Worm (Caenorhabditis elegans) whole organism, young adult: ENCODE measurements around the gene R09H10.1.

Experiments
- B0019.2 ChIP-seq: fragments of 200-800 bp; sonication (Bioruptor generic); conservative IDR thresholded peaks from 2 replicates; pipeline ENCODE4 v1.3.6; 2022; ENCODE audit warnings: missing genetic modification reagents, missing genetic modification characterization, missing compliant biosample characterization
- F10E7.11 ChIP-seq: sonication (generic microtip); optimal IDR thresholded peaks from 2 replicates; lab custom pipeline; 2017; ENCODE audit warnings: mild to moderate bottlenecking, missing genetic modification characterization, moderate library complexity, missing compliant biosample characterization
- F49E8.2 ChIP-seq: sonication (generic microtip); optimal IDR thresholded peaks from 3 replicates; lab custom pipeline; 2017; ENCODE audit warnings: missing genetic modification characterization, mild to moderate bottlenecking, missing compliant biosample characterization, antibody characterized with exemption, moderate library complexity; ENCODE audit not compliant: insufficient read depth
- F52B5.7 ChIP-seq: sonication (generic microtip); optimal IDR thresholded peaks from 2 replicates; lab custom pipeline; 2016; ENCODE audit warnings: mild to moderate bottlenecking, missing genetic modification characterization, missing compliant biosample characterization
- K12H6.12 ChIP-seq: fragments of 200-800 bp; sonication (Bioruptor generic); optimal IDR thresholded peaks from 2 replicates; lab custom pipeline; 2018; ENCODE audit warnings: mild to moderate bottlenecking, missing genetic modification characterization, missing compliant biosample characterization
- Y53F4B.3 ChIP-seq: fragments of 200-800 bp; sonication (Bioruptor generic); IDR thresholded peaks from 2 replicates; pipeline ENCODE4 v1.3.6; 2022; ENCODE audit warnings: missing genetic modification reagents, missing genetic modification characterization, missing compliant biosample characterization
- Y53G8AR.9 ChIP-seq: fragments of 200-800 bp; sonication (Bioruptor generic); conservative IDR thresholded peaks from 2 replicates; pipeline ENCODE4 v1.3.6; 2022; ENCODE audit warnings: missing genetic modification reagents, missing genetic modification characterization, missing compliant biosample characterization
- Y56A3A.18 ChIP-seq: fragments of 200-800 bp; sonication (Bioruptor generic); IDR thresholded peaks from 2 replicates; pipeline ENCODE4 v1.3.6; 2022; ENCODE audit warnings: missing genetic modification reagents, missing genetic modification characterization, missing compliant biosample characterization
- ama-1 ChIP-seq, 3 experiments: fragments of 150-350 bp in 1 of 3; sonication (generic microtip) in 2 of 3; optimal IDR thresholded peaks; 2 replicates each; lab custom pipeline; 2014 to 2018; ENCODE audit warnings: missing biosample characterization in 2 of 3, missing genetic modification characterization in 2 of 3, missing genetic modification reagents in 2 of 3
- aptf-3 ChIP-seq: fragments of 200-800 bp; sonication (Bioruptor generic); IDR thresholded peaks from 2 replicates; pipeline ENCODE4 v1.3.6; 2022; ENCODE audit warnings: missing genetic modification characterization, missing compliant biosample characterization
- atf-7 ChIP-seq: sonication (generic microtip); optimal IDR thresholded peaks from 2 replicates; lab custom pipeline; 2017; ENCODE audit warnings: mild to moderate bottlenecking, missing genetic modification characterization, missing compliant biosample characterization
- attf-5 ChIP-seq: fragments of 200-800 bp; sonication (Bioruptor generic); optimal IDR thresholded peaks from 2 replicates; lab custom pipeline; 2018; ENCODE audit warnings: mild to moderate bottlenecking, missing genetic modification characterization, missing compliant biosample characterization
- bed-1 ChIP-seq: fragments of 200-800 bp; sonication (Bioruptor generic); IDR thresholded peaks from 2 replicates; pipeline ENCODE4 v1.3.6; 2022; ENCODE audit warnings: missing genetic modification reagents, missing genetic modification characterization, missing compliant biosample characterization
- cebp-1 ChIP-seq, 2 experiments: fragments of 200-800 bp in 1 of 2; sonication (Bioruptor generic) in 1 of 2; sonication (generic microtip) in 1 of 2; IDR thresholded peaks in 1 of 2; optimal IDR thresholded peaks in 1 of 2; 2 replicates each; pipeline versions ENCODE4 v1.3.6 to Lab custom; 2017 to 2022; ENCODE audit warnings: missing compliant biosample characterization in 2 of 2, missing genetic modification characterization in 2 of 2, mild to moderate bottlenecking in 1 of 2, missing genetic modification reagents in 1 of 2, moderate library complexity in 1 of 2
- ceh-100 ChIP-seq: fragments of 200-800 bp; sonication (Bioruptor generic); IDR thresholded peaks from 2 replicates; pipeline ENCODE4 v1.3.6; 2022; ENCODE audit warnings: missing genetic modification reagents, missing genetic modification characterization, missing compliant biosample characterization
- ceh-27 ChIP-seq: fragments of 200-800 bp; sonication (Bioruptor generic); optimal IDR thresholded peaks from 2 replicates; lab custom pipeline; 2018; ENCODE audit warnings: mild to moderate bottlenecking, missing genetic modification characterization, moderate library complexity, missing compliant biosample characterization
- ceh-79 ChIP-seq: sonication (generic microtip); optimal IDR thresholded peaks from 2 replicates; lab custom pipeline; 2017; ENCODE audit warnings: mild to moderate bottlenecking, missing genetic modification characterization, missing compliant biosample characterization
- dox-1 ChIP-seq: fragments of 200-800 bp; sonication (Bioruptor generic); IDR thresholded peaks from 2 replicates; pipeline ENCODE4 v1.3.6; 2022; ENCODE audit warnings: missing genetic modification reagents, missing genetic modification characterization, missing compliant biosample characterization
- dpff-1 ChIP-seq: sonication (generic microtip); optimal IDR thresholded peaks from 2 replicates; lab custom pipeline; 2017; ENCODE audit warnings: mild to moderate bottlenecking, missing genetic modification characterization, missing compliant biosample characterization
- efl-1 ChIP-seq: fragments of 150-350 bp; optimal IDR thresholded peaks from 2 replicates; lab custom pipeline; 2014; ENCODE audit warnings: missing biosample characterization, missing genetic modification reagents, missing genetic modification characterization
- egrh-3 ChIP-seq: fragments of 200-800 bp; sonication (Bioruptor generic); IDR thresholded peaks from 2 replicates; pipeline ENCODE4 v1.3.6; 2022; ENCODE audit warnings: missing genetic modification reagents, missing genetic modification characterization, missing compliant biosample characterization
- ekl-4 ChIP-seq: fragments of 200-800 bp; sonication (Bioruptor generic); IDR thresholded peaks from 2 replicates; pipeline ENCODE4 v1.3.6; 2022; ENCODE audit warnings: missing genetic modification reagents, missing genetic modification characterization, missing compliant biosample characterization
- hrde-1 ChIP-seq: sonication (generic microtip); optimal IDR thresholded peaks from 2 replicates; lab custom pipeline; 2016; ENCODE audit warnings: missing genetic modification characterization, mild to moderate bottlenecking, missing compliant biosample characterization, moderate library complexity, missing genotype, missing genetic modification reagents, borderline replicate concordance
- let-526 ChIP-seq: fragments of 200-800 bp; sonication (Bioruptor generic); IDR thresholded peaks from 2 replicates; pipeline ENCODE4 v1.3.6; 2022; ENCODE audit warnings: missing genetic modification reagents, missing genetic modification characterization, missing compliant biosample characterization
- madf-10 ChIP-seq: sonication (generic microtip); optimal IDR thresholded peaks from 2 replicates; lab custom pipeline; 2016; ENCODE audit warnings: mild to moderate bottlenecking, missing genetic modification characterization, missing compliant biosample characterization
- mxl-1 ChIP-seq: sonication (generic microtip); optimal IDR thresholded peaks from 2 replicates; lab custom pipeline; 2016; ENCODE audit warnings: missing genetic modification characterization, missing compliant biosample characterization
- rcor-1 ChIP-seq: fragments of 200-800 bp; sonication (Bioruptor generic); IDR thresholded peaks from 2 replicates; pipeline ENCODE4 v1.3.6; 2022; ENCODE audit warnings: missing genetic modification reagents, missing genetic modification characterization, missing compliant biosample characterization
- repo-1 ChIP-seq: sonication (generic microtip); optimal IDR thresholded peaks from 2 replicates; lab custom pipeline; 2017; ENCODE audit warnings: mild to moderate bottlenecking, missing genetic modification characterization, missing compliant biosample characterization
- snpc-1.1 ChIP-seq: sonication (generic microtip); optimal IDR thresholded peaks from 2 replicates; lab custom pipeline; 2017; ENCODE audit warnings: missing genetic modification characterization, mild to moderate bottlenecking, missing compliant biosample characterization, antibody characterized with exemption, moderate library complexity, missing genotype, missing genetic modification reagents; ENCODE audit not compliant: insufficient read depth
- snpc-4 ChIP-seq, 5 experiments: fragments of 150-350 bp in 1 of 5; sonication (generic microtip) in 4 of 5; optimal IDR thresholded peaks; 2 replicates each; lab custom pipeline; 2014 to 2018; ENCODE audit warnings: missing genetic modification characterization in 5 of 5, missing biosample characterization in 3 of 5, antibody characterized with exemption in 2 of 5, mild to moderate bottlenecking in 2 of 5, missing compliant biosample characterization in 2 of 5, missing genotype in 2 of 5, moderate library complexity in 2 of 5, missing genetic modification reagents in 1 of 5
- ztf-22 ChIP-seq: fragments of 200-800 bp; sonication (Bioruptor generic); optimal IDR thresholded peaks from 2 replicates; lab custom pipeline; 2018; ENCODE audit warnings: mild to moderate bottlenecking, missing genetic modification characterization, moderate library complexity, missing compliant biosample characterization
- ztf-25 ChIP-seq: fragments of 200-800 bp; sonication (Bioruptor generic); IDR thresholded peaks from 2 replicates; pipeline ENCODE4 v1.3.6; 2022; ENCODE audit warnings: missing genetic modification reagents, missing genetic modification characterization, missing compliant biosample characterization

R09H10.1 gene

ce11 chrIV:10584237-10584636 lies 15.8 kb upstream of the R09H10.1 start, which contains the start of gene oac-8:
Gene oac-8, plus strand, starts transcription at chrIV:10584537.
- TF ChIP-seq F10E7.11 (tag; lab: Kevin White, UChicago) (no peak), dox-1 (GFP tag; lab: Robert Waterston, UW) (no peak), dpff-1 (tag; lab: Kevin White, UChicago) (no peak), cebp-1 (GFP tag; IDR thresholded peaks at IDR 0.05; lab: Robert Waterston, UW) (no peak), cebp-1 (tag; optimal IDR thresholded peaks at IDR 0.05; lab: Kevin White, UChicago) (no peak), Y53G8AR.9 (GFP tag; lab: Robert Waterston, UW) (no peak), B0019.2 (GFP tag; lab: Robert Waterston, UW) (no peak), ceh-100 (GFP tag; lab: Robert Waterston, UW) (no peak), bed-1 (GFP tag; lab: Robert Waterston, UW) (no peak), ekl-4 (GFP tag; lab: Robert Waterston, UW) (no peak), ceh-79 (no peak), K12H6.12 (no peak), ztf-22 (GFP tag; lab: Kevin White, UChicago) (no peak), Y56A3A.18 (GFP tag; lab: Robert Waterston, UW) (no peak), attf-5 (GFP tag; lab: Kevin White, UChicago) (no peak)

DNA sequence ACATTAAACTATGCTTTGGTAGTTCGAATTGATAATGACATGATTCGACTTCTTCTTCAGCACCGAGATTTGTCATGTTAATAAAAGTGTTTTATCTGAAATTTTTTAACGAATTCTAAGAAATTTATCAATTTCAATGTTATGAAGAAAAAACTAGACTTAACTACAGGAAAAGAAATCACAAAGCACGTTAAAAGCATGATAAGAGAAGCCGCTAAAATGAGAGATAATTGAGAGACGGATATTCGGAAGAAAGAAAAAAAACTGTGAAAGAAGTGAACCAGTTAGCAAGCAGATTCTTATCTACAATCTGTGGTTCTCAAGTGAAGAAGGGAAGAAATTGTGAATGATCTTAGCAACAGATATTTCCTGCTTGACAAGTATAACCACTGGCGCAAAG lies 11.0 kb upstream of the R09H10.1 start, which contains the start of gene C43F9.4:
Gene C43F9.4 (minus strand): TSS at position 101 of the 400 bp plus-strand sequence.
- TF ChIP-seq F52B5.7 (tag; lab: Kevin White, UChicago), result no peak
- TF ChIP-seq Y53F4B.3 (GFP tag; lab: Robert Waterston, UW), result no peak
- no peak for TF ChIP-seq F10E7.11 (tag; lab: Kevin White, UChicago)
- TF ChIP-seq snpc-4 (GFP tag; optimal IDR thresholded peaks at IDR 0.05; lab: Kevin White, UChicago), result no peak
- no peak for TF ChIP-seq snpc-4 (tag; optimal IDR thresholded peaks at IDR 0.05; lab: Kevin White, UChicago)
- TF ChIP-seq attf-5 (GFP tag; lab: Kevin White, UChicago), result no peak
- no peak for TF ChIP-seq egrh-3 (GFP tag; lab: Robert Waterston, UW)
- no peak for TF ChIP-seq efl-1 (GFP tag; lab: Kevin White, UChicago)
- TF ChIP-seq atf-7, result no peak
- no peak for TF ChIP-seq let-526 (GFP tag; lab: Robert Waterston, UW)
- no peak for TF ChIP-seq ztf-25 (GFP tag; lab: Robert Waterston, UW)
- no peak for TF ChIP-seq snpc-1.1 (tag; lab: Kevin White, UChicago)
- TF ChIP-seq rcor-1 (GFP tag; lab: Robert Waterston, UW), result no peak
- TF ChIP-seq ztf-22 (GFP tag; lab: Kevin White, UChicago), result no peak
- no peak for TF ChIP-seq repo-1 (tag; lab: Kevin White, UChicago)
- no peak for TF ChIP-seq ceh-79
- no peak for TF ChIP-seq aptf-3 (GFP tag; lab: Robert Waterston, UW)
- TF ChIP-seq, all 124 proteins: peak for 0

- TF ChIP-seq mxl-1 (tag; lab: Kevin White, UChicago) (no peak), hrde-1 (tag; lab: Kevin White, UChicago) (no peak), F49E8.2 (tag; lab: Kevin White, UChicago) (no peak), ceh-100 (GFP tag; lab: Robert Waterston, UW) (no peak), aptf-3 (GFP tag; lab: Robert Waterston, UW) (no peak), ceh-27 (GFP tag; lab: Kevin White, UChicago) (no peak), madf-10 (tag; lab: Kevin White, UChicago) (no peak), ama-1 (optimal IDR thresholded peaks at IDR 0.05; lab: Kevin White, UChicago) (no peak), ama-1 (GFP tag; optimal IDR thresholded peaks at IDR 0.05; lab: Kevin White, UChicago) (no peak)
Observed at ce11 chrIV:10590649-10591048, 9.4 kb upstream of the R09H10.1 start, which contains the start of the genes C43F9.5 and nkb-2. Gene C43F9.5, minus strand, starts transcription at chrIV:10590749. Gene nkb-2, plus strand, starts transcription at chrIV:10590925.
